Fruit fly (Drosophila melanogaster): ENCODE data around the gene CG3808.

DNA sequence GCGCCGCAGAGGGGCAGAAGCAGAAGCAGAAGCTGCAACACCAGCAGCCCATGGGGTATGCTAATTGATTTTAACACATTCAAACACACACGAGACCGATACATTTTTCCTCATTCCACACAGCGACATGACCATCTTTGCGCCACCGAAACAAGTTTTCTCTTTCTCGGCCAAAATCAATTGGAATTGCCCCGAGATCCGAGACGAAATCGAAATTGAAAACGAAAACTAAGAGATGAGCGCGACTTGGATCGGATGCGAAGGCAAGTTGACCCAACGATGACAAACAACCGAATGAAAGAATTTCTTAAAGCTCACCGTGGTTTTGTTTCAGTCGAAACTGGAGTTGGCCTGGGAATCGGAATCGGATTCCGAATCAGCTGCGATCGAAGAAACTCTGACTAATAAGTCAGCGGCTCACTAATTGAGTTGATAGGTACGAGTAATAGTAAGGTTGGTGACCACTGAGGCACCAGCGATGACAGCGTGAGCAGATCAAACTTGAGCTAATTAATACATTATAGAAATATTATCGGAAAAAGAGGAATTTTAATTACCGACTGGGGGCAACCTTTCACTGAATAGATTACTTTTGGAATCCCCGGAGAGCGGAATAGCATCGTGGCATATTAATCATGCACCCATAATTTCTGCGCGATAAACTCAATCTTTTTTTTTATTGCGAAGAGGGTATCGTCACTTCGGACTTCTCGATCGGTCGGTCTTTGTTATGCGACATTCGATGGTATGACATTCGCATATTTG is 12.2 kb downstream of the CG3808 start, which contains the start of gene CG11619:
- no peak for TF ChIP-seq psq (GFP tag; optimal IDR thresholded peaks at IDR 0.05)
- no peak for TF ChIP-seq CG16779 (GFP tag; IDR thresholded peaks at IDR 0.05)
- no peak for TF ChIP-seq NC2β (GFP tag; optimal IDR thresholded peaks at IDR 0.05)
- no peak for TF ChIP-seq CG15073 (GFP tag; optimal IDR thresholded peaks at IDR 0.05)
- TF ChIP-seq stwl (tag; optimal IDR thresholded peaks at IDR 0.05): no peak
- no peak for TF ChIP-seq Sox102F (GFP tag; optimal IDR thresholded peaks at IDR 0.05)
- TF ChIP-seq jigr1 (GFP tag; IDR thresholded peaks at IDR 0.05): no peak
- no peak for TF ChIP-seq CG2120 (GFP tag; optimal IDR thresholded peaks at IDR 0.05)
